Worm (Caenorhabditis elegans) whole organism, L4 larva: ENCODE measurements around the gene unc-43.
A peak's percentile ranks its signal among the peaks of the same experiment; 100 is the strongest.

Experiments used
- D1046.2 ChIP-seq: fragments of 200-800 bp; sonication (Bioruptor generic); IDR thresholded peaks from 2 replicates; pipeline ENCODE4 v1.3.6; 2022; ENCODE audit warnings: missing genetic modification characterization, missing compliant biosample characterization
- F26F4.8 ChIP-seq: fragments of 200-800 bp; sonication (Bioruptor generic); conservative IDR thresholded peaks from 2 replicates; pipeline ENCODE4 v1.3.6; 2022; ENCODE audit warnings: missing genetic modification characterization, missing compliant biosample characterization
- F37D6.2 ChIP-seq: sonication (generic microtip); optimal IDR thresholded peaks from 2 replicates; lab custom pipeline; 2016; ENCODE audit warnings: mild to moderate bottlenecking, missing genetic modification characterization, missing compliant biosample characterization
- F44E2.7 ChIP-seq: fragments of 200-800 bp; sonication (Bioruptor generic); IDR thresholded peaks from 2 replicates; pipeline ENCODE4 v2.1.2; 2022; ENCODE audit warnings: missing genetic modification characterization, missing compliant biosample characterization
- F49E8.2 ChIP-seq: sonication (generic microtip); optimal IDR thresholded peaks from 2 replicates; lab custom pipeline; 2016; ENCODE audit warnings: missing compliant biosample characterization, mild to moderate bottlenecking, missing genetic modification characterization, borderline replicate concordance
- T26A8.4 ChIP-seq: fragments of 200-800 bp; sonication (Bioruptor generic); IDR thresholded peaks from 2 replicates; pipeline ENCODE4 v1.3.6; 2022; ENCODE audit warnings: missing genetic modification characterization, missing compliant biosample characterization
- Y48G9A.11 ChIP-seq: fragments of 200-800 bp; sonication (Bioruptor generic); IDR thresholded peaks from 2 replicates; pipeline ENCODE4 v1.3.6; 2022; ENCODE audit warnings: missing genetic modification reagents, missing genetic modification characterization, missing compliant biosample characterization
- Y5F2A.4 ChIP-seq: fragments of 200-800 bp; sonication (Bioruptor generic); optimal IDR thresholded peaks from 2 replicates; lab custom pipeline; 2018; ENCODE audit warnings: mild to moderate bottlenecking, missing genetic modification characterization, missing compliant biosample characterization
- Y75B8A.6 ChIP-seq: fragments of 200-800 bp; sonication (Bioruptor generic); IDR thresholded peaks from 2 replicates; pipeline ENCODE4 v1.3.6; 2022; ENCODE audit warnings: missing genetic modification reagents, missing genetic modification characterization, missing compliant biosample characterization
- ZK337.2 ChIP-seq: fragments of 200-800 bp; sonication (Bioruptor generic); IDR thresholded peaks from 2 replicates; pipeline ENCODE4 v1.3.6; 2022; ENCODE audit warnings: missing genetic modification reagents, missing genetic modification characterization, missing compliant biosample characterization
- ZK546.5 ChIP-seq, 2 experiments: sonication (generic microtip); optimal IDR thresholded peaks; 2 replicates each; lab custom pipeline; 2017; ENCODE audit warnings: missing biosample characterization in 2 of 2, missing genetic modification characterization in 2 of 2
- aha-1 ChIP-seq: fragments of 150-350 bp; peaks from one replicate; lab custom pipeline; 2014; ENCODE audit warnings: missing biosample characterization, missing genetic modification characterization
- ama-1 ChIP-seq: fragments of 150-350 bp; optimal IDR thresholded peaks from 2 replicates; lab custom pipeline; 2014; ENCODE audit warnings: inconsistent platforms, mixed read lengths
- attf-4 ChIP-seq: sonication (generic microtip); optimal IDR thresholded peaks from 3 replicates; lab custom pipeline; 2017; ENCODE audit warnings: missing biosample characterization, missing genetic modification characterization
- ceh-20 ChIP-seq: fragments of 200-800 bp; sonication (Bioruptor generic); IDR thresholded peaks from 2 replicates; pipeline ENCODE4 v1.3.6; 2022; ENCODE audit warnings: missing genetic modification reagents, missing genetic modification characterization, missing compliant biosample characterization
- ceh-28 ChIP-seq: fragments of 150-350 bp; optimal IDR thresholded peaks from 2 replicates; lab custom pipeline; 2014; ENCODE audit warnings: missing biosample characterization, missing genetic modification reagents, missing genetic modification characterization
- ceh-32 ChIP-seq: sonication (generic microtip); optimal IDR thresholded peaks from 2 replicates; lab custom pipeline; 2016; ENCODE audit warnings: mild to moderate bottlenecking, missing genetic modification characterization, missing compliant biosample characterization; ENCODE audit not compliant: poor library complexity
- ceh-44 ChIP-seq: fragments of 200-800 bp; sonication (Bioruptor generic); IDR thresholded peaks from 2 replicates; pipeline ENCODE4 v1.3.6; 2022; ENCODE audit warnings: missing genetic modification reagents, missing genetic modification characterization, missing compliant biosample characterization
- ceh-62 ChIP-seq: sonication (generic microtip); optimal IDR thresholded peaks from 2 replicates; lab custom pipeline; 2017; ENCODE audit warnings: missing biosample characterization, missing genetic modification characterization
- daf-12 ChIP-seq: fragments of 150-350 bp; optimal IDR thresholded peaks from 2 replicates; lab custom pipeline; 2014; ENCODE audit warnings: missing biosample characterization, missing genetic modification reagents, missing genetic modification characterization
- daf-8 ChIP-seq: fragments of 200-800 bp; sonication (Bioruptor generic); IDR thresholded peaks from 2 replicates; pipeline ENCODE4 v1.3.6; 2022; ENCODE audit warnings: missing genetic modification characterization, missing compliant biosample characterization
- egl-27 ChIP-seq: sonication (generic microtip); optimal IDR thresholded peaks from 3 replicates; lab custom pipeline; 2017; ENCODE audit warnings: missing biosample characterization, missing genetic modification reagents, missing genetic modification characterization
- gei-8 ChIP-seq: fragments of 200-800 bp; sonication (Bioruptor generic); optimal IDR thresholded peaks from 2 replicates; lab custom pipeline; 2018; ENCODE audit warnings: mild to moderate bottlenecking, missing genetic modification characterization, missing compliant biosample characterization
- hlh-11 ChIP-seq: fragments of 200-800 bp; sonication (Bioruptor generic); optimal IDR thresholded peaks from 2 replicates; lab custom pipeline; 2018; ENCODE audit warnings: mild to moderate bottlenecking, missing genetic modification characterization, missing compliant biosample characterization
- hlh-30 ChIP-seq: sonication (generic microtip); optimal IDR thresholded peaks from 2 replicates; lab custom pipeline; 2017; ENCODE audit warnings: antibody characterized with exemption, mild to moderate bottlenecking, missing genetic modification characterization, missing compliant biosample characterization; ENCODE audit not compliant: insufficient read depth
- lim-7 ChIP-seq: fragments of 200-800 bp; sonication (Bioruptor generic); IDR thresholded peaks from 2 replicates; pipeline ENCODE4 v1.3.6; 2022; ENCODE audit warnings: missing genetic modification characterization, missing compliant biosample characterization
- lin-13 ChIP-seq: fragments of 150-350 bp; optimal IDR thresholded peaks from 2 replicates; lab custom pipeline; 2014; ENCODE audit warnings: missing biosample characterization, missing genetic modification reagents, missing genetic modification characterization
- lin-15B ChIP-seq: fragments of 150-350 bp; sonication (generic microtip); optimal IDR thresholded peaks from 3 replicates; lab custom pipeline; 2014; ENCODE audit warnings: missing biosample characterization, missing genetic modification characterization
- mdl-1 ChIP-seq, 2 experiments: fragments of 150-350 bp in 1 of 2; sonication (generic microtip) in 1 of 2; optimal IDR thresholded peaks; 2 replicates each; lab custom pipeline; 2014 to 2017; ENCODE audit warnings: missing biosample characterization in 2 of 2, missing genetic modification characterization in 2 of 2
- mdt-29 ChIP-seq: fragments of 200-800 bp; sonication (Bioruptor generic); IDR thresholded peaks from 2 replicates; pipeline ENCODE4 v1.3.6; 2022; ENCODE audit warnings: missing genetic modification reagents, missing genetic modification characterization, missing compliant biosample characterization
- mep-1 ChIP-seq: fragments of 150-350 bp; sonication (generic microtip); optimal IDR thresholded peaks from 3 replicates; lab custom pipeline; 2014; ENCODE audit warnings: missing biosample characterization, missing genetic modification characterization
- mes-2 ChIP-seq: sonication (generic microtip); optimal IDR thresholded peaks from 2 replicates; lab custom pipeline; 2016; ENCODE audit warnings: missing genotype, mild to moderate bottlenecking, missing genetic modification characterization, missing compliant biosample characterization; ENCODE audit not compliant: poor library complexity, severe bottlenecking
- mxl-2 ChIP-seq: fragments of 200-800 bp; sonication (Bioruptor generic); conservative IDR thresholded peaks from 2 replicates; pipeline ENCODE4 v1.3.6; 2022; ENCODE audit warnings: missing genetic modification reagents, missing genetic modification characterization, missing compliant biosample characterization
- mxl-3 ChIP-seq: fragments of 200-800 bp; sonication (Bioruptor generic); optimal IDR thresholded peaks from 2 replicates; lab custom pipeline; 2018; ENCODE audit warnings: mild to moderate bottlenecking, missing genetic modification characterization, missing compliant biosample characterization
- nhr-102 ChIP-seq: sonication (generic microtip); optimal IDR thresholded peaks from 2 replicates; lab custom pipeline; 2016; ENCODE audit warnings: mild to moderate bottlenecking, missing genetic modification characterization, moderate library complexity, missing compliant biosample characterization
- nhr-237 ChIP-seq: sonication (generic microtip); optimal IDR thresholded peaks from 2 replicates; lab custom pipeline; 2017; ENCODE audit warnings: missing biosample characterization, missing genetic modification characterization
- nhr-28 ChIP-seq: fragments of 150-350 bp; optimal IDR thresholded peaks from 2 replicates; lab custom pipeline; 2014; ENCODE audit warnings: missing biosample characterization, missing genetic modification characterization
- nhr-42 ChIP-seq: fragments of 200-800 bp; sonication (Bioruptor generic); IDR thresholded peaks from 2 replicates; pipeline ENCODE4 v1.3.6; 2022; ENCODE audit warnings: missing genetic modification characterization, missing compliant biosample characterization
- nhr-48 ChIP-seq: sonication (generic microtip); optimal IDR thresholded peaks from 2 replicates; lab custom pipeline; 2016; ENCODE audit warnings: mild to moderate bottlenecking, missing genetic modification characterization, missing compliant biosample characterization
- nhr-76 ChIP-seq: fragments of 150-350 bp; optimal IDR thresholded peaks from 2 replicates; lab custom pipeline; 2014; ENCODE audit warnings: missing biosample characterization, missing genetic modification characterization
- nhr-77 ChIP-seq: fragments of 150-350 bp; optimal IDR thresholded peaks from 2 replicates; lab custom pipeline; 2014; ENCODE audit warnings: missing biosample characterization, missing genetic modification characterization
- pha-4 ChIP-seq, 2 experiments: fragments of 150-350 bp in 1 of 2; fragments of 200-800 bp in 1 of 2; sonication (Bioruptor generic) in 1 of 2; IDR thresholded peaks in 1 of 2; optimal IDR thresholded peaks in 1 of 2; 2 replicates each; pipeline versions ENCODE4 v1.3.6 to Lab custom; 2014 to 2022; ENCODE audit warnings: missing genetic modification characterization in 2 of 2, missing genetic modification reagents in 2 of 2, missing biosample characterization in 1 of 2, missing compliant biosample characterization in 1 of 2
- php-3 ChIP-seq: fragments of 200-800 bp; sonication (Bioruptor generic); IDR thresholded peaks from 2 replicates; pipeline ENCODE4 v1.3.6; 2022; ENCODE audit warnings: missing genetic modification reagents, missing genetic modification characterization, missing compliant biosample characterization
- pqm-1 ChIP-seq: sonication (generic microtip); optimal IDR thresholded peaks from 2 replicates; lab custom pipeline; 2017; ENCODE audit warnings: missing biosample characterization, missing genetic modification characterization
- sdz-12 ChIP-seq: fragments of 200-800 bp; sonication (Bioruptor generic); optimal IDR thresholded peaks from 2 replicates; lab custom pipeline; 2018; ENCODE audit warnings: mild to moderate bottlenecking, missing genetic modification characterization, missing compliant biosample characterization
- set-16 ChIP-seq: fragments of 200-800 bp; sonication (Bioruptor generic); IDR thresholded peaks from 2 replicates; pipeline ENCODE4 v1.3.6; 2022; ENCODE audit warnings: missing genetic modification reagents, missing genetic modification characterization, missing compliant biosample characterization
- spr-1 ChIP-seq: sonication (generic microtip); optimal IDR thresholded peaks from 2 replicates; lab custom pipeline; 2016; ENCODE audit warnings: mild to moderate bottlenecking, missing genetic modification characterization, missing compliant biosample characterization
- spr-3 ChIP-seq: fragments of 200-800 bp; sonication (Bioruptor generic); optimal IDR thresholded peaks from 2 replicates; lab custom pipeline; 2018; ENCODE audit warnings: mild to moderate bottlenecking, missing genetic modification characterization, missing compliant biosample characterization
- tag-97 ChIP-seq: fragments of 200-800 bp; sonication (Bioruptor generic); IDR thresholded peaks from 2 replicates; pipeline ENCODE4 v1.3.6; 2022; ENCODE audit warnings: missing genetic modification characterization, missing compliant biosample characterization
- unc-130 ChIP-seq: sonication (generic microtip); optimal IDR thresholded peaks from 2 replicates; lab custom pipeline; 2016; ENCODE audit warnings: missing genetic modification reagents, missing genetic modification characterization, missing compliant biosample characterization
- zip-11 ChIP-seq: fragments of 200-800 bp; sonication (Bioruptor generic); IDR thresholded peaks from 2 replicates; pipeline ENCODE4 v1.3.6; 2022; ENCODE audit warnings: missing genetic modification characterization, missing compliant biosample characterization
- zip-2 ChIP-seq: fragments of 150-350 bp; optimal IDR thresholded peaks from 2 replicates; lab custom pipeline; 2014; ENCODE audit warnings: missing biosample characterization, missing genetic modification characterization

Gene unc-43

ce11 chrIV:10373772-10374288 is 23.8 kb upstream of the unc-43 start, which contains the start of gene mpz-5 (continued):
- TF ChIP-seq F26F4.8 (GFP tag; lab: Robert Waterston, UW) (no peak), aha-1 (tag; lab: Kevin White, UChicago) (no peak), lim-7 (no peak), ceh-44 (no peak), Y75B8A.6 (no peak), lin-13 (no peak), zip-2 (no peak), egl-27 (tag; lab: Kevin White, UChicago) (no peak), nhr-42 (GFP tag; lab: Robert Waterston, UW) (no peak), F37D6.2 (peak; percentile 30), ceh-62 (tag; lab: Kevin White, UChicago) (no peak), nhr-28 (peak; percentile 44), mep-1 (tag; lab: Kevin White, UChicago) (peak; percentile 67), D1046.2 (GFP tag; lab: Robert Waterston, UW) (no peak), zip-11 (GFP tag; lab: Robert Waterston, UW) (no peak), ZK337.2 (no peak), ceh-32 (tag; lab: Kevin White, UChicago) (no peak), daf-8 (GFP tag; lab: Robert Waterston, UW) (no peak), mdl-1 (tag; optimal IDR thresholded peaks at IDR 0.05; lab: Kevin White, UChicago) (peak in 1 of 2 experiments; percentile 22), nhr-102 (tag; lab: Kevin White, UChicago) (peak; percentile 41), hlh-11 (tag; lab: Kevin White, UChicago) (peak; percentile 55), attf-4 (tag; lab: Kevin White, UChicago) (no peak), mxl-3 (GFP tag; lab: Kevin White, UChicago) (no peak), daf-12 (tag; lab: Kevin White, UChicago) (no peak), nhr-237 (no peak), spr-3 (GFP tag; lab: Kevin White, UChicago) (no peak), Y5F2A.4 (GFP tag; lab: Kevin White, UChicago) (no peak), set-16 (GFP tag; lab: Robert Waterston, UW) (no peak), lin-15B (no peak), mes-2 (tag; lab: Kevin White, UChicago) (peak; percentile 69), ama-1 (lab: Kevin White, UChicago) (no peak), tag-97 (GFP tag; lab: Robert Waterston, UW) (no peak), php-3 (GFP tag; lab: Robert Waterston, UW) (no peak), Y48G9A.11 (GFP tag; lab: Robert Waterston, UW) (no peak), sdz-12 (GFP tag; lab: Kevin White, UChicago) (no peak), nhr-77 (tag; lab: Kevin White, UChicago) (peak; percentile 51), nhr-48 (tag; lab: Kevin White, UChicago) (peak; percentile 7), ceh-20 (GFP tag; lab: Robert Waterston, UW) (no peak), mxl-2 (no peak), unc-130 (peak; percentile 21), pha-4 (GFP tag; IDR thresholded peaks at IDR 0.05; lab: Robert Waterston, UW) (no peak), pha-4 (tag; optimal IDR thresholded peaks at IDR 0.05; lab: Kevin White, UChicago) (peak; percentile 53), F44E2.7 (no peak), ceh-28 (no peak), spr-1 (tag; lab: Kevin White, UChicago) (peak; percentile 30), ZK546.5 (tag; optimal IDR thresholded peaks at IDR 0.05; lab: Kevin White, UChicago) (no peak), nhr-76 (tag; lab: Kevin White, UChicago) (no peak), mdt-29 (no peak), hlh-30 (tag; lab: Kevin White, UChicago) (peak; percentile 59), T26A8.4 (peak; percentile 40; the same call in 1 of the 2 replicates), pqm-1 (no peak), gei-8 (GFP tag; lab: Kevin White, UChicago) (no peak), F49E8.2 (tag; lab: Kevin White, UChicago) (no peak)
